Worm (Caenorhabditis elegans): ENCODE results near the gene C17C3.3.
A peak's percentile ranks its signal among the peaks of the same experiment; 100 is the strongest.

Gene C17C3.3

DNA sequence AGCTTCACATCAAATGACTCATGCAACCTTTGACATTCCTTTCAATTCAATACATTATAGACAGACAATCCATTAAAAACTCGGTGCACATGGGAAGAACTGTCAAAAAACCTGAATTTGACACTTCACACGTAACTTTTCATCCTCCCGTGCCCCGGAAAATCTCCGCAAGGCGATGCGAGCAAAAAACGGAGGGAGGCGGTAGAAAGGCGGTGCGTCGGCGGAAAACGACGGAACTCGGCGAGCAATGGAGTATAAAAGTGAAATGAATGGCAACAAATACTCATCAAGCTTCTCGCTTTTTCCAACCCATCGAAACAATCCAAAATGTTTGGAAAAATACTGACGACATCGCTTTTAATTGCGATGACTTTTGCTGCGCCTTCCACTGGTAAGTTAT lies 16.5 kb downstream of the C17C3.3 start, which contains the start of gene T25E4.1:
Gene T25E4.1, plus strand, starts transcription at position 301 of the 400 bp plus-strand sequence.
- no peak for TF ChIP-seq unc-39 (tag; optimal IDR thresholded peaks at IDR 0.05)

DNA sequence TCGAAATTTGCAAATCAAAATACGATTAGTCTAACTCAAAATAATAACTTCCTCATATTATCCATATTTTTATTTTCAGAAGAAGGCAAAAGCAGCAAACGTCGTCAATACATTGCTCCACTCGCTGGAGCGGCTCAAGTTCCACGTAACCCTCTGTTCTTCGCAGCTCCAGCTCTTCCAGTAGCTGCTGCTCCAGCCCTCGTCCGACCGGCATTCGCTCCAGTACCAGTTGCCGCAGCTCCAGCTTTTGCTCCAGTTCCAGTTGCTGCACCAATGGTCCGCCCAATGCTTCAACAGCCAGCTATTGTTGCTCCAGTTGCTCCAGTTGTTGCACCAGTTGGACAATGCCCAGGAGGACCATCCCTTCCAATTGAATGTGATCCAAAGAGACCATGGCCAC lies 17.2 kb downstream of the C17C3.3 start:
- TF ChIP-seq mab-5 (tag; optimal IDR thresholded peaks at IDR 0.05): no peak

ce11 chrII:5579236-5579635 lies 17.7 kb downstream of the C17C3.3 start:
- TF ChIP-seq M03D4.4 (tag; optimal IDR thresholded peaks at IDR 0.05) (no peak), nhr-2 (tag; optimal IDR thresholded peaks at IDR 0.05) (no peak), unc-39 (tag; optimal IDR thresholded peaks at IDR 0.05) (no peak), pha-4 (tag; optimal IDR thresholded peaks at IDR 0.05) (peak; percentile 1)

DNA sequence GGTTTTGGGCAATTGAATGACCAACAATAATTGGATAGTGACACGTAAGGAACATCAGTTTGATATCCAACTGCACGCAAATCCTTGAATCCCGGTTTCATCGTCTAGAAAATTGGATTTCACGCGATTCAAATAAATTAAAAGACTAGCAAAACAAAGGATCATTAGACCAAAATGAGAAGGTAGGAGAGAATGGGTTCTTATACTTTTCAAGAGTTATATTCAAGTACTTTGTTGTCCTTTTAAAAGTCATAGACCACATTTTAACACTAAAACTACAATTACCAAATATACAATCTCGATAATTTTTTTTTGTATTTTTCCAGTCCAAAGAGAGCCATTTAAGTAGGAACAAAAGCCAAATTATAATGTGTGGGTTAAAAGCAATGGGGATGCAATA lies 20.8 kb downstream of the C17C3.3 start, which contains the start of gene T25E4.2:
Gene T25E4.2, minus strand, starts transcription at position 101 of the 400 bp plus-strand sequence.
- no peak for TF ChIP-seq mls-2 (tag; optimal IDR thresholded peaks at IDR 0.05)
- no peak for TF ChIP-seq ceh-43 (GFP tag; optimal IDR thresholded peaks at IDR 0.05)
- no peak for TF ChIP-seq ztf-11 (tag; optimal IDR thresholded peaks at IDR 0.05)
- no peak for TF ChIP-seq pha-4 (tag; optimal IDR thresholded peaks at IDR 0.05)
- TF ChIP-seq elt-3 (tag; optimal IDR thresholded peaks at IDR 0.05): no peak
- TF ChIP-seq nhr-76 (tag; optimal IDR thresholded peaks at IDR 0.05): no peak

DNA sequence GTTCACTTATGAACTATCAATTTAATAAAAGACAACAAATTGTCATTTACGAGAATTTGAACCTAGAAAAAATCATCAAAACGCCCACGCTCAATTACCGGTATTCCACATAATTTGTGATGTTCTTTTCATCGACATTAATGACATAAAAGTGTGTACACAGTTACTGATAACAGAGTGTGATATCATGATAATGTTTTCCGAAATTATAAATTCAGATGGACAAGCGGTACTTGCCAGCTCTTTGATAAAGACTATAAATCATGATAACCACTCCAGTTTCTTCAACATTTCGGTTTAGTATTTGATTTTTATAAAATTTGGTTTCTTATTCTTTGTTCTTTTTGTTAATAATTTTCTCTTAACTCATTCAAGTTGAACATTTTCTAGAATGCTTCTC lies 24.3 kb downstream of the C17C3.3 start, which contains the start of gene lys-8:
Gene lys-8, plus strand, starts transcription at position 391 of the 400 bp plus-strand sequence.
- TF ChIP-seq sptf-1 (tag; optimal IDR thresholded peaks at IDR 0.05): no peak
- no peak for TF ChIP-seq sem-2 (GFP tag; optimal IDR thresholded peaks at IDR 0.05)
- no peak for TF ChIP-seq M03D4.4 (tag; optimal IDR thresholded peaks at IDR 0.05)
- no peak for TF ChIP-seq pha-4 (tag; optimal IDR thresholded peaks at IDR 0.05)
- TF ChIP-seq nhr-76 (tag; optimal IDR thresholded peaks at IDR 0.05): no peak
- TF ChIP-seq tbx-8 (GFP tag; optimal IDR thresholded peaks at IDR 0.05): no peak
- no peak for TF ChIP-seq mls-2 (tag; optimal IDR thresholded peaks at IDR 0.05)
- no peak for TF ChIP-seq ces-1 (GFP tag; optimal IDR thresholded peaks at IDR 0.05)
- TF ChIP-seq bed-3 (GFP tag; optimal IDR thresholded peaks at IDR 0.05): no peak
- TF ChIP-seq nhr-237 (tag; optimal IDR thresholded peaks at IDR 0.05): no peak
- no peak for TF ChIP-seq nhr-28 (tag; optimal IDR thresholded peaks at IDR 0.05)
- no peak for TF ChIP-seq lin-13 (tag; optimal IDR thresholded peaks at IDR 0.05)
- TF ChIP-seq ham-2 (GFP tag; optimal IDR thresholded peaks at IDR 0.05): no peak
- TF ChIP-seq lsy-2 (tag; optimal IDR thresholded peaks at IDR 0.05): no peak
- no peak for TF ChIP-seq cnd-1 (tag; optimal IDR thresholded peaks at IDR 0.05)
- TF ChIP-seq flh-1 (GFP tag; optimal IDR thresholded peaks at IDR 0.05): no peak

- TF ChIP-seq unc-62 (GFP tag; optimal IDR thresholded peaks at IDR 0.05) (no peak), cnd-1 (tag; optimal IDR thresholded peaks at IDR 0.05) (no peak), elt-3 (tag; optimal IDR thresholded peaks at IDR 0.05) (no peak), ceh-43 (GFP tag; optimal IDR thresholded peaks at IDR 0.05) (no peak), ceh-39 (tag; optimal IDR thresholded peaks at IDR 0.05) (no peak), lin-32 (GFP tag; optimal IDR thresholded peaks at IDR 0.05) (no peak), zip-8 (tag; optimal IDR thresholded peaks at IDR 0.05) (no peak), ham-2 (GFP tag; optimal IDR thresholded peaks at IDR 0.05) (no peak), sem-2 (GFP tag; optimal IDR thresholded peaks at IDR 0.05) (no peak), sptf-1 (tag; optimal IDR thresholded peaks at IDR 0.05) (no peak), drap-1 (GFP tag; optimal IDR thresholded peaks at IDR 0.05) (no peak), blmp-1 (tag; optimal IDR thresholded peaks at IDR 0.05) (no peak), lin-13 (tag; optimal IDR thresholded peaks at IDR 0.05) (no peak), ces-1 (GFP tag; optimal IDR thresholded peaks at IDR 0.05) (no peak), flh-1 (GFP tag; optimal IDR thresholded peaks at IDR 0.05) (no peak), mls-2 (tag; optimal IDR thresholded peaks at IDR 0.05) (no peak), mep-1 (tag; optimal IDR thresholded peaks at IDR 0.05) (no peak), elt-1 (tag; optimal IDR thresholded peaks at IDR 0.05; ENCODE audit: borderline replicate concordance, insufficient read depth) (no peak), pha-4 (tag; optimal IDR thresholded peaks at IDR 0.05) (no peak), ztf-11 (tag; optimal IDR thresholded peaks at IDR 0.05) (no peak)
These were observed 26.3 kb downstream of the C17C3.3 start for ce11 chrII:5587794-5588193.
